Fruit fly (Drosophila melanogaster): Measurements from ENCODE around the gene CG11029.

The CG11029 gene

DNA sequence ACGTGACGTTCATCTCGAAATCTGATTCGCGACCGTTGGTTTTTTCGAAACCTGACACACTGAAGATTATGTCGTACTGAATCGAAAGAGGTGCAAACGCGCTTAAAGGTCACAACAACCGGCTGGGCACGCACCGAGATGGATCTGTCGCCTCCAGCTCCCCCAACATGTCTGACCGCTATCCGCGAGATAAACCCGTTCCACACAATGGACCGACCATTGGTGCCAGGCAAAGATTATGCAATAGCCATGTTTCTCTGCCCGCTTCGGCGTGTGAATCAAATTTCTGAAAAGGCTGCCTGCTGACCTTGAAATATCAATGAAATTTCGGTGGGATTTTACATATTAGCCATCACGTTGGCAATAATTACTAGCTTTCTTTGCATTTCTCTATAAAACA lies 19.2 kb downstream of the CG11029 start:
- TF ChIP-seq ey (GFP tag; optimal IDR thresholded peaks at IDR 0.05) (no peak), GATAd (GFP tag; optimal IDR thresholded peaks at IDR 0.05) (no peak), Jra (GFP tag; optimal IDR thresholded peaks at IDR 0.05) (no peak), dmrt93B (GFP tag; optimal IDR thresholded peaks at IDR 0.05) (no peak), dl (GFP tag; optimal IDR thresholded peaks at IDR 0.05; ENCODE audit: insufficient read depth in 1 of 2, partially characterized antibody in 2 of 2) (no peak), Sp1 (GFP tag; optimal IDR thresholded peaks at IDR 0.05) (no peak), CG9705 (GFP tag; optimal IDR thresholded peaks at IDR 0.05) (no peak), Dfd (GFP tag; optimal IDR thresholded peaks at IDR 0.05) (no peak), psq (GFP tag; optimal IDR thresholded peaks at IDR 0.05) (no peak)

DNA sequence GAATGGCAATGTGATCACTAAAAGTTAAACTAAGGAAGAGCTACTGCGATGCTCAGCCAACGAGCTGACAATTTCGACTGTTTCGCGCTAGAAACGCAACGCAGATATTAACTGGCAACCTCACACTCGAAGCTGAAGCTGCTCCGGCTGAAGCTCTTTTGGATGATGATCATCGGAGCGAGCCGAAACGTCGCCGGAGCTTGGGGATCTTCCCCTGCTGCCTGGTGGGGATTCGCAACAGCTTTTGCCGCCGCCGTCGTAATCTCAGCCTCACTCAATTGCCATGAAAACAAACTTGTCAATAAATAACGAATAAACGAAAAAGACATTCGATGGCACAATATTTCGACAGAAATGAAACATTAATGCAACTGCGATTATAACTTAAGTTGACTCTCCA lies 20.1 kb downstream of the CG11029 start, which contains the start of gene obst-E:
Gene obst-E, minus strand, starts transcription at position 101 of the 400 bp plus-strand sequence.
- no peak for TF ChIP-seq usp (GFP tag; optimal IDR thresholded peaks at IDR 0.05)
- TF ChIP-seq Rel (GFP tag; optimal IDR thresholded peaks at IDR 0.05) = no peak
- TF ChIP-seq Rel (tag; optimal IDR thresholded peaks at IDR 0.05) = peak; percentile 27

DNA sequence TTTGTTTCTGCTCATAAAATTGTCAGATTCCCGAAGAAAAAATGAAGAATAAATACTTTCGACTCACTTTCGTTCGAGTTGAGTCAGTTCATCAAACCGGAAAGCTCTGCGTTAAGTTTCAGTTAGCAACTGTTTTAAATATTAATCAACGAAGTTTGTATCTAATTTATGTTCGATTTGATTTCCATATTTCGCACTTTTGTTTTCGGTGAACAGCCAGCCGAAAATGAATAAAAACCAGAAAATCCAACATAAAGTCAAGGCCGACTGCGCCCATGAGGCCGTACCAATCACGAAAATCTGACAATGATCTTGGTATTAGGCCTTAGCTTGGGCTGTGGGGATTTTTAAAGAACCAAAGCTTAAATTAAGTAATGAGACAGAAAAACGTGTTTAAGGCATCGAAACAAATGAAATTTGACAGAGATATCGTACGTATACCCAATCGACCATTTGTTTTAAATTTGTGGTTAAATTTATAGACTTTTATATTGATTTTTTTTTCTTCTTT lies 20.6 kb downstream of the CG11029 start:
- TF ChIP-seq usp (GFP tag; optimal IDR thresholded peaks at IDR 0.05) (no peak), rgr (GFP tag; optimal IDR thresholded peaks at IDR 0.05) (no peak), OdsH (GFP tag; optimal IDR thresholded peaks at IDR 0.05) (no peak), jim (GFP tag; optimal IDR thresholded peaks at IDR 0.05) (no peak)

DNA sequence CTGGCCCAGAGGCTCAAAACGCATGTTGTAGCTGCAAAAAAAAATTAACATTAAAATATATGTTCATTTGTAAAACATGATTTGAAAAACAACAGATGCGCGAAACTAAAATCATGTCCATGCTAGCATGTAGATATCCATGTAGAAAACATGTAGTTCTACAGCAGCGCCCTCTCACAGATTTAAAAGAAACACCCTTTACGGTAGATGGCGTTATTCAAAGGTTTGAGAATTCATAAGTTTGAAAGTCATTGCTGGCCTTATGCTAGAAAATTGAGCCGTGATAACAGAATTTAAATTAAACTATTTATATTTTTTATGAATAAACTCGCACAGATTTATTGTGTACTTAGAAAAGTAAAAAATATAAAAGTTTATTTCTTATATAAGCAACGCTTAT lies 25.2 kb downstream of the CG11029 start:
- TF ChIP-seq h (GFP tag; optimal IDR thresholded peaks at IDR 0.05) (peak; percentile 24), Rel (GFP tag; optimal IDR thresholded peaks at IDR 0.05) (no peak), Rel (tag; optimal IDR thresholded peaks at IDR 0.05) (no peak), Myc (optimal IDR thresholded peaks at IDR 0.05) (peak; percentile 98), Abd-B (GFP tag; optimal IDR thresholded peaks at IDR 0.05) (no peak)

DNA sequence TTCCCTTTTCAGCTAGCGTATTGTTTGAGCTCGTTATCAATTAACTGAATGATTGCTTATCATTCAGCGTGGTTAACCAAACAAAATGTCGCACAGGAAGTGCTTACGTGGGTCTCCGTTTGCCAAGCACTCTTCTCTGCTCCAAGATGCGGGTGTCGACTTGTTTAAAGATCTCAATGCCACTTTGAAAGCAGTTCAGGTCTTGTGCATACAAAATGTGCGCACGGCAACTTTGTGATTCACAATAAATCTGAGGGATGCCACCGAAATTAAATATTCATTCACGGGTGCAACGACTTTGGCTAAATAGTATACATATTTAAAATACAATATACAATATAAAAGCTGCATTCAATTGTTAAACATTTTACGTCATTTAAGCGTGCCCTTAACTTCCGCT lies 26.3 kb downstream of the CG11029 start:
- TF ChIP-seq Rel (GFP tag; optimal IDR thresholded peaks at IDR 0.05) (no peak), Rel (tag; optimal IDR thresholded peaks at IDR 0.05) (peak; percentile 64), GATAd (GFP tag; optimal IDR thresholded peaks at IDR 0.05) (no peak)

DNA sequence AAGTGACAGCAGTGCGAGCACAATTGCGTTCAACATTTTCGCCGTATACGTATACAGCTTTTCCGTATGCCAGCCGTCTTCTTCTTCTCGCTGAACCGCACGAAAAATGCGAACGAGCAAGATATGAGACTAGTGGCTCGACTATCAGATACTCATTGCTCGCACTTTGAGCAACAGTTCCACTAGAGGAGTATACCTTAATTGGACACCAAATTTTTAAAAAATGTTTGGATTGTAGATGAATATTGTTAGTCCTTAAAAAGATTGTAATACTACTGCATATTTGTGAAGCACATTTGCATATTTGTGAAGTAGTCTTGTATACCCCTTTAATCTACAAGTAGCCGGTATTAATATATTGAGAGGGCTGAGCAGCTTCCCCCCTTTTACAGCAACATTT lies 32.2 kb downstream of the CG11029 start:
- TF ChIP-seq fru (GFP tag; optimal IDR thresholded peaks at IDR 0.05) = peak; percentile 7
- TF ChIP-seq jim (GFP tag; optimal IDR thresholded peaks at IDR 0.05) = no peak

DNA sequence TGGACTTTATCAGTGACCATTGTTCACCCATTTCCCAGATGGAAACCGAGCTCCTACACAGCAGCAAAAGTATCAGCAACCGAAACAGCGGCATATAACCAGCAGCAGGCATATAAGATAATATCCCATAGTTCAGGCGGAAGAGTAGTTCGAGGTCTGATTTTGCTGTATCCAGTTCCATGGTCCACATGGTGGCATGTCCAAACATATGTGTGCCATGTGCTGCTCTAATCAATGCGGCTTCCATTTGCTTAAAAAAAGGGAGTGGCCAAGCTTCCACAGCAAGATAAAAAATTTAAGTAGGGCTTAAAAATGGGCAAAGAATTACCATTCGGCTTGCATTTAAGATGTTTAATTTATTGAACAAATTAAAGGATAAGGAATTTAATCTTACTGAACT lies 34.7 kb downstream of the CG11029 start:
- TF ChIP-seq CrebA (GFP tag; optimal IDR thresholded peaks at IDR 0.05; ENCODE audit: borderline replicate concordance) (no peak), dsf (GFP tag; optimal IDR thresholded peaks at IDR 0.05; ENCODE audit: borderline replicate concordance) (no peak), jim (GFP tag; optimal IDR thresholded peaks at IDR 0.05) (no peak), brk (GFP tag; optimal IDR thresholded peaks at IDR 0.05) (no peak), lola (GFP tag; optimal IDR thresholded peaks at IDR 0.05) (no peak), Jra (GFP tag; optimal IDR thresholded peaks at IDR 0.05) (no peak), fru (GFP tag; optimal IDR thresholded peaks at IDR 0.05) (no peak), br (GFP tag; optimal IDR thresholded peaks at IDR 0.05) (no peak)

DNA sequence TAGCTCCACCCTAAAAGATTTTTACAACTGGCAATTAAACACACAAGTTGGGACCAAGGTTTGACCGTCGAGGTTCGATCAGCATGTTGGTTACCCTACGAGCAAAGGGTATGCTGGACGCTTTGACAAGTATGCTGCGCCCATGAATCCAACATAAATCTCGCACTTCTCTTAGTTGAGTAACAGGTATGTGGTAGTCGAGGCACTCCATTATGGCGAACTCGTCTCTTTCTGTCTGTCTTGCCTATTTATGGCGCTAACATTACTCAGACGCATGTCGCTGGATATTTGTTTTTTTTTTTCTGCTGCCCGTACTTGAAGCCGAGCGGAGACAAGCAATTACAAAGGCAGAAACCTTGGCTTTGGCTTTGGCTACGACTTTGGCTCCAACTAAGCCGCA lies 35.2 kb downstream of the CG11029 start:
- no peak for TF ChIP-seq br (GFP tag; optimal IDR thresholded peaks at IDR 0.05)
- TF ChIP-seq woc (GFP tag; optimal IDR thresholded peaks at IDR 0.05) = no peak

DNA sequence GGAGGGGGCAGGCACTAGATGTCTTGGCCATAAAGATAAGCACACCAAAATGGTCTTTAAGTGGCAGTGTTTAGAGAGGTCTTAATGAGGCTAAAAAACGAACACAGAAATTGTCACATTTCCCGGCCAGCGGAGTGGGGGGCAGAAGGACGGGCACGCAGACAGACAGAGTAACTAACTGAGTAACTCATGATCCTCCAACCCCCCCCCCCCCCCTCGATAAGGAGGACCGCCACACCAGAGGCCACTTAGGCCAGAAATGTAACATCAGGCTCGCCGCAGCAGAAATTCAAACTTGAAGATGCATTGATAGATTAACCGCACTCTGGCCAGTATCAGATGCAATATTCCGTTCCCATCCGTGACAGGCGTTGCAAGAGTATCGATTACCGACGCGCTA lies 36.9 kb downstream of the CG11029 start:
- TF ChIP-seq dl (GFP tag; optimal IDR thresholded peaks at IDR 0.05; ENCODE audit: insufficient read depth in 1 of 2, partially characterized antibody in 2 of 2) (no peak), CG32264 (GFP tag; optimal IDR thresholded peaks at IDR 0.05) (no peak), ey (GFP tag; optimal IDR thresholded peaks at IDR 0.05) (no peak), Vsx2 (GFP tag; optimal IDR thresholded peaks at IDR 0.05; ENCODE audit: partially characterized antibody) (no peak)

Data from whole organism, wandering third instar larva.